Fruit fly (Drosophila melanogaster): ENCODE measurements around the gene MED7.

MED7 gene

dm6 chr3R:10782167-10782566 lies 21.3 kb upstream of the MED7 start, which contains the start of gene CG42633:
Gene CG42633 (minus strand): TSS chr3R:10782267.
- TF ChIP-seq CG3838 (GFP tag; optimal IDR thresholded peaks at IDR 0.05) (no peak), Bgb (GFP tag; IDR thresholded peaks at IDR 0.05; ENCODE audit: partially characterized antibody) (no peak), vvl (GFP tag; IDR thresholded peaks at IDR 0.05) (no peak), CG34422 (GFP tag; IDR thresholded peaks at IDR 0.05) (no peak), CG8944 (GFP tag; optimal IDR thresholded peaks at IDR 0.05) (no peak), toy (GFP tag; IDR thresholded peaks at IDR 0.05) (no peak)

- TF ChIP-seq CG5180 (GFP tag; optimal IDR thresholded peaks at IDR 0.05) (peak; percentile 67), tup (GFP tag; optimal IDR thresholded peaks at IDR 0.05) (no peak), Ets65A (GFP tag) (peak; percentile 69)
Observed at dm6 chr3R:10780161-10780560, 19.3 kb upstream of the MED7 start.

dm6 chr3R:10779269-10779668 lies 18.4 kb upstream of the MED7 start, which contains the start of gene Desi:
Gene Desi (plus strand): TSS chr3R:10779569.
- no peak for TF ChIP-seq CG13894 (tag; optimal IDR thresholded peaks at IDR 0.05)
- no peak for TF ChIP-seq Eip74EF (GFP tag; optimal IDR thresholded peaks at IDR 0.05)
- TF ChIP-seq jumu (GFP tag; optimal IDR thresholded peaks at IDR 0.05) = no peak
- TF ChIP-seq CTCF (GFP tag; optimal IDR thresholded peaks at IDR 0.05) = no peak
- TF ChIP-seq CG9437 (GFP tag; optimal IDR thresholded peaks at IDR 0.05) = no peak
- TF ChIP-seq unpg (GFP tag; optimal IDR thresholded peaks at IDR 0.05) = no peak
- TF ChIP-seq CG16813 (GFP tag; IDR thresholded peaks at IDR 0.05; ENCODE audit: partially characterized antibody) = no peak
- TF ChIP-seq Optix (GFP tag; IDR thresholded peaks at IDR 0.05) = no peak
- no peak for TF ChIP-seq CG17568 (GFP tag; optimal IDR thresholded peaks at IDR 0.05)
- no peak for TF ChIP-seq NFAT (GFP tag; IDR thresholded peaks at IDR 0.05)
- no peak for TF ChIP-seq ato (GFP tag; IDR thresholded peaks at IDR 0.05; ENCODE audit: partially characterized antibody)
- TF ChIP-seq CG7987 (GFP tag; optimal IDR thresholded peaks at IDR 0.05) = no peak
- no peak for TF ChIP-seq CG2889 (GFP tag; IDR thresholded peaks at IDR 0.05)
- no peak for TF ChIP-seq CG3281 (GFP tag; optimal IDR thresholded peaks at IDR 0.05)
- no peak for TF ChIP-seq CG16779 (GFP tag; IDR thresholded peaks at IDR 0.05)
- TF ChIP-seq ash1 (GFP tag; optimal IDR thresholded peaks at IDR 0.05) = no peak

dm6 chr3R:10778151-10778550 lies 17.3 kb upstream of the MED7 start:
- TF ChIP-seq sd (tag; optimal IDR thresholded peaks at IDR 0.05) (peak; percentile 90), ftz-f1 (GFP tag; optimal IDR thresholded peaks at IDR 0.05) (peak; percentile 38), D19A (tag; optimal IDR thresholded peaks at IDR 0.05) (no peak), Nf-YB (GFP tag; optimal IDR thresholded peaks at IDR 0.05) (no peak), sr (GFP tag; IDR thresholded peaks at IDR 0.05) (peak; percentile 83; the same call in 2 of the 3 replicates), Jarid2 (GFP tag; optimal IDR thresholded peaks at IDR 0.05) (no peak)

dm6 chr3R:10777274-10777673 lies 16.4 kb upstream of the MED7 start, which contains the start of the genes CG45076, CG45078 and fau:
Gene CG45076 (minus strand): TSS chr3R:10777374.
Gene CG45078 (minus strand): TSS chr3R:10777374.
Gene fau (minus strand): TSS chr3R:10777374.
- TF ChIP-seq CG34224 (GFP tag; IDR thresholded peaks at IDR 0.05; ENCODE audit: partially characterized antibody) (0 out of 3 replicates have a peak, but pooled peaks have one; percentile 27), p53 (GFP tag; optimal IDR thresholded peaks at IDR 0.05) (no peak), CG2199 (GFP tag; IDR thresholded peaks at IDR 0.05) (0 out of 3 replicates have a peak, but pooled peaks have one; percentile 11), CG4404 (GFP tag; IDR thresholded peaks at IDR 0.05) (no peak), CG14014 (GFP tag; IDR thresholded peaks at IDR 0.05) (no peak), wdn (GFP tag; IDR thresholded peaks at IDR 0.05) (no peak), CG12769 (tag; optimal IDR thresholded peaks at IDR 0.05) (peak; percentile 33), C15 (GFP tag; IDR thresholded peaks at IDR 0.05) (0 out of 3 replicates have a peak, but pooled peaks have one; percentile 52), Trl (optimal IDR thresholded peaks at IDR 0.05) (peak in 1 of 2 experiments; percentile 42), Trl (GFP tag; optimal IDR thresholded peaks at IDR 0.05) (no peak), CG11695 (GFP tag; IDR thresholded peaks at IDR 0.05) (0 out of 3 replicates have a peak, but pooled peaks have one; percentile 7), bowl (GFP tag; IDR thresholded peaks at IDR 0.05) (no peak), Pdp1 (GFP tag; optimal IDR thresholded peaks at IDR 0.05) (peak in 1 of 2 experiments; percentile 47)

Data from whole organism, embryonic.